Fruit fly (Drosophila melanogaster) whole organism, embryonic: ENCODE results near the gene CG9498.
A peak's percentile ranks its signal among the peaks of the same experiment; 100 is the strongest.

Experiments
- Abd-B ChIP-seq: fragments of 200-800 bp; sonication (Bioruptor generic); optimal IDR thresholded peaks from 2 replicates; lab custom pipeline; 2018; ENCODE audit warnings: missing biosample characterization, mild to moderate bottlenecking, missing genetic modification characterization, moderate library complexity
- CG12769 ChIP-seq: fragments of 200-800 bp; sonication (Bioruptor generic); optimal IDR thresholded peaks from 2 replicates; lab custom pipeline; 2019; ENCODE audit warnings: missing biosample characterization, mild to moderate bottlenecking, missing genetic modification characterization, moderate library complexity
- CG13775 ChIP-seq: fragments of 200-800 bp; sonication (Bioruptor generic); optimal IDR thresholded peaks from 3 replicates; lab custom pipeline; 2017; ENCODE audit warnings: missing biosample characterization, mild to moderate bottlenecking, missing genetic modification characterization
- CG14860 ChIP-seq: fragments of 200-800 bp; sonication (Bioruptor generic); IDR thresholded peaks from 3 replicates; pipeline ENCODE4 v1.3.6; 2022; ENCODE audit warnings: missing biosample characterization, missing genetic modification characterization; ENCODE audit not compliant: partially characterized antibody
- CG17612 ChIP-seq: fragments of 200-800 bp; sonication (Bioruptor generic); IDR thresholded peaks from 2 replicates; pipeline ENCODE4 v1.3.6; 2022; ENCODE audit warnings: missing biosample characterization, missing genetic modification characterization
- CG18599 ChIP-seq: fragments of 200-800 bp; sonication (Bioruptor generic); optimal IDR thresholded peaks from 3 replicates; lab custom pipeline; 2017; ENCODE audit warnings: missing biosample characterization, missing genetic modification characterization, mild to moderate bottlenecking, moderate library complexity, missing genetic modification reagents
- CG18619 ChIP-seq: fragments of 200-800 bp; sonication (Bioruptor generic); optimal IDR thresholded peaks from 3 replicates; lab custom pipeline; 2017; ENCODE audit warnings: missing biosample characterization, mild to moderate bottlenecking, missing genetic modification characterization
- CG30403 ChIP-seq: fragments of 200-800 bp; sonication (Bioruptor generic); optimal IDR thresholded peaks from 3 replicates; lab custom pipeline; 2016; ENCODE audit warnings: missing biosample characterization, missing genetic modification characterization
- CG30431 ChIP-seq: fragments of 200-800 bp; sonication (Bioruptor generic); optimal IDR thresholded peaks from 2 replicates; lab custom pipeline; 2017; ENCODE audit warnings: missing biosample characterization, missing genetic modification characterization
- CG31224 ChIP-seq: fragments of 200-800 bp; sonication (Bioruptor generic); IDR thresholded peaks from 2 replicates; pipeline ENCODE4 v1.3.6; 2022; ENCODE audit warnings: missing biosample characterization, missing genetic modification characterization
- CG3163 ChIP-seq: fragments of 200-800 bp; sonication (Bioruptor generic); optimal IDR thresholded peaks from 3 replicates; lab custom pipeline; 2016; ENCODE audit warnings: missing biosample characterization, missing genetic modification characterization
- CG34376 ChIP-seq: fragments of 200-800 bp; sonication (Bioruptor generic); optimal IDR thresholded peaks from 2 replicates; lab custom pipeline; 2018; ENCODE audit warnings: missing biosample characterization, mild to moderate bottlenecking, missing genetic modification characterization
- CG42726 ChIP-seq: fragments of 200-800 bp; sonication (Bioruptor generic); IDR thresholded peaks from 2 replicates; pipeline ENCODE4 v1.3.6; 2022; ENCODE audit warnings: missing biosample characterization, missing genetic modification characterization; ENCODE audit not compliant: partially characterized antibody
- CG43689 ChIP-seq: fragments of 200-800 bp; sonication (Bioruptor generic); IDR thresholded peaks from 2 replicates; pipeline ENCODE4 v1.3.6; 2022; ENCODE audit warnings: missing biosample characterization, missing genetic modification characterization
- CG6272 ChIP-seq: fragments of 200-800 bp; sonication (Bioruptor generic); IDR thresholded peaks from 2 replicates; pipeline ENCODE4 v1.3.6; 2022; ENCODE audit warnings: missing biosample characterization, missing genetic modification characterization
- CG7372 ChIP-seq: fragments of 200-800 bp; sonication (Bioruptor generic); IDR thresholded peaks from 2 replicates; pipeline ENCODE4 v1.3.6; 2022; ENCODE audit warnings: missing biosample characterization, missing genetic modification characterization
- CG8765 ChIP-seq: fragments of 200-800 bp; sonication (Bioruptor generic); IDR thresholded peaks from 2 replicates; pipeline ENCODE4 v1.3.6; 2022; ENCODE audit warnings: missing biosample characterization, missing genetic modification characterization
- CG9817 ChIP-seq: fragments of 200-800 bp; sonication (Bioruptor generic); optimal IDR thresholded peaks from 2 replicates; lab custom pipeline; 2018; ENCODE audit warnings: missing biosample characterization, mild to moderate bottlenecking, missing genetic modification characterization, moderate library complexity
- Dp ChIP-seq: fragments of 200-800 bp; sonication (Bioruptor generic); optimal IDR thresholded peaks from 2 replicates; lab custom pipeline; 2018; ENCODE audit warnings: missing biosample characterization, mild to moderate bottlenecking, missing genetic modification characterization, moderate library complexity
- Ets97D ChIP-seq: fragments of 200-800 bp; sonication (Bioruptor generic); optimal IDR thresholded peaks from 3 replicates; lab custom pipeline; 2016; ENCODE audit warnings: missing biosample characterization, missing genetic modification characterization
- Fer1 ChIP-seq: fragments of 200-800 bp; sonication (Bioruptor generic); optimal IDR thresholded peaks from 2 replicates; lab custom pipeline; 2017; ENCODE audit warnings: missing biosample characterization, mild to moderate bottlenecking, missing genetic modification characterization
- Fer3 ChIP-seq: fragments of 200-800 bp; sonication (Bioruptor generic); optimal IDR thresholded peaks from 2 replicates; lab custom pipeline; 2018; ENCODE audit warnings: missing biosample characterization, mild to moderate bottlenecking, missing genetic modification characterization, moderate library complexity
- H2.0 ChIP-seq: fragments of 200-800 bp; sonication (Bioruptor generic); IDR thresholded peaks from 2 replicates; pipeline ENCODE4 v1.3.6; 2022; ENCODE audit warnings: missing biosample characterization, missing genetic modification characterization
- PHDP ChIP-seq: fragments of 200-800 bp; sonication (Bioruptor generic); optimal IDR thresholded peaks from 3 replicates; lab custom pipeline; 2018; ENCODE audit warnings: missing biosample characterization, mild to moderate bottlenecking, missing genetic modification characterization, moderate library complexity
- Poxn ChIP-seq: fragments of 200-800 bp; sonication (Bioruptor generic); IDR thresholded peaks from 2 replicates; pipeline ENCODE4 v1.3.6; 2022; ENCODE audit warnings: missing biosample characterization, missing genetic modification characterization
- Sox102F ChIP-seq: fragments of 200-800 bp; sonication (Bioruptor generic); optimal IDR thresholded peaks from 2 replicates; lab custom pipeline; 2018; ENCODE audit warnings: missing biosample characterization, mild to moderate bottlenecking, missing genetic modification characterization, moderate library complexity
- Sry-β ChIP-seq: fragments of 200-800 bp; sonication (Bioruptor generic); optimal IDR thresholded peaks from 2 replicates; lab custom pipeline; 2018; ENCODE audit warnings: missing biosample characterization, mild to moderate bottlenecking, missing genetic modification characterization, moderate library complexity
- YL-1 ChIP-seq: fragments of 200-800 bp; sonication (Bioruptor generic); optimal IDR thresholded peaks from 3 replicates; lab custom pipeline; 2017; ENCODE audit warnings: missing biosample characterization, mild to moderate bottlenecking, missing genetic modification characterization
- cg ChIP-seq: fragments of 200-800 bp; sonication (Bioruptor generic); optimal IDR thresholded peaks from 3 replicates; lab custom pipeline; 2019; ENCODE audit warnings: missing biosample characterization, mild to moderate bottlenecking, missing genetic modification characterization, moderate library complexity
- dpn ChIP-seq, 2 experiments: fragments of 200-800 bp; sonication (Bioruptor generic); optimal IDR thresholded peaks; 3 replicates each; lab custom pipeline; 2016; ENCODE audit warnings: missing biosample characterization in 2 of 2, missing genetic modification characterization in 2 of 2
- fu2 ChIP-seq: fragments of 200-800 bp; sonication (Bioruptor generic); optimal IDR thresholded peaks from 2 replicates; lab custom pipeline; 2016; ENCODE audit warnings: missing biosample characterization, missing genetic modification characterization
- gt ChIP-seq: fragments of 200-800 bp; sonication (Bioruptor generic); IDR thresholded peaks from 2 replicates; pipeline ENCODE4 v1.3.6; 2022; ENCODE audit warnings: missing biosample characterization, missing genetic modification characterization
- h ChIP-seq: fragments of >200 bp; optimal IDR thresholded peaks from 2 replicates; lab custom pipeline; 2017
- hb ChIP-seq: fragments of 200-800 bp; sonication (Bioruptor generic); IDR thresholded peaks from 3 replicates; pipeline ENCODE4 v1.3.6; 2022; ENCODE audit warnings: missing biosample characterization, missing genetic modification characterization; ENCODE audit not compliant: partially characterized antibody
- hth ChIP-seq: fragments of >200 bp; optimal IDR thresholded peaks from 2 replicates; lab custom pipeline; 2017; ENCODE audit warnings: inconsistent platforms
- lbe ChIP-seq: fragments of 200-800 bp; sonication (Bioruptor generic); optimal IDR thresholded peaks from 2 replicates; lab custom pipeline; 2016; ENCODE audit warnings: missing biosample characterization, mild to moderate bottlenecking, missing genetic modification characterization
- nerfin-2 ChIP-seq: fragments of 200-800 bp; sonication (Bioruptor generic); IDR thresholded peaks from 2 replicates; pipeline ENCODE4 v1.3.6; 2022; ENCODE audit warnings: missing biosample characterization, missing genetic modification characterization; ENCODE audit not compliant: partially characterized antibody
- onecut ChIP-seq: fragments of 200-800 bp; sonication (Bioruptor generic); IDR thresholded peaks from 2 replicates; pipeline ENCODE4 v1.3.6; 2022; ENCODE audit warnings: missing biosample characterization, missing genetic modification characterization
- pan ChIP-seq, 4 experiments: fragments of >200 bp in 3 of 4; fragments of 200-800 bp in 1 of 4; sonication (Bioruptor generic) in 1 of 4; optimal IDR thresholded peaks in 3 of 4; IDR thresholded peaks in 1 of 4; 2 replicates each; pipeline versions ENCODE4 v1.3.6 to Lab custom; 2017 to 2022; ENCODE audit warnings: missing biosample characterization in 2 of 4, missing genetic modification characterization in 2 of 4, mixed read lengths in 1 of 4
- peb ChIP-seq: fragments of 200-800 bp; sonication (Bioruptor generic); IDR thresholded peaks from 2 replicates; pipeline ENCODE4 v1.3.6; 2022; ENCODE audit warnings: missing biosample characterization, missing genetic modification characterization
- pho ChIP-seq: fragments of 200-800 bp; sonication (Bioruptor generic); optimal IDR thresholded peaks from 2 replicates; lab custom pipeline; 2016; ENCODE audit warnings: missing biosample characterization, missing genetic modification characterization
- schlank ChIP-seq: fragments of 200-800 bp; sonication (Bioruptor generic); optimal IDR thresholded peaks from 2 replicates; lab custom pipeline; 2018; ENCODE audit warnings: missing biosample characterization, mild to moderate bottlenecking, missing genetic modification characterization
- shn ChIP-seq: fragments of 200-800 bp; sonication (Bioruptor generic); optimal IDR thresholded peaks from 3 replicates; lab custom pipeline; 2016; ENCODE audit warnings: missing biosample characterization, missing genetic modification characterization
- stwl ChIP-seq: fragments of 200-800 bp; sonication (Bioruptor generic); optimal IDR thresholded peaks from 3 replicates; lab custom pipeline; 2018; ENCODE audit warnings: missing biosample characterization, mild to moderate bottlenecking, missing genetic modification characterization, moderate library complexity
- unpg ChIP-seq: fragments of 200-800 bp; sonication (Bioruptor generic); optimal IDR thresholded peaks from 3 replicates; lab custom pipeline; 2018; ENCODE audit warnings: missing biosample characterization, mild to moderate bottlenecking, missing genetic modification characterization, moderate library complexity
- vnd ChIP-seq: fragments of 200-800 bp; sonication (Bioruptor generic); IDR thresholded peaks from 3 replicates; pipeline ENCODE4 v1.3.6; 2022; ENCODE audit warnings: missing biosample characterization, missing genetic modification characterization; ENCODE audit not compliant: partially characterized antibody
- zen2 ChIP-seq: fragments of 200-800 bp; sonication (Bioruptor generic); IDR thresholded peaks from 3 replicates; pipeline ENCODE4 v1.3.6; 2022; ENCODE audit warnings: missing biosample characterization, missing genetic modification characterization; ENCODE audit not compliant: partially characterized antibody
- zf30C ChIP-seq: fragments of 200-800 bp; sonication (Bioruptor generic); optimal IDR thresholded peaks from 3 replicates; lab custom pipeline; 2018; ENCODE audit warnings: missing biosample characterization, mild to moderate bottlenecking, missing genetic modification characterization

Gene CG9498

DNA sequence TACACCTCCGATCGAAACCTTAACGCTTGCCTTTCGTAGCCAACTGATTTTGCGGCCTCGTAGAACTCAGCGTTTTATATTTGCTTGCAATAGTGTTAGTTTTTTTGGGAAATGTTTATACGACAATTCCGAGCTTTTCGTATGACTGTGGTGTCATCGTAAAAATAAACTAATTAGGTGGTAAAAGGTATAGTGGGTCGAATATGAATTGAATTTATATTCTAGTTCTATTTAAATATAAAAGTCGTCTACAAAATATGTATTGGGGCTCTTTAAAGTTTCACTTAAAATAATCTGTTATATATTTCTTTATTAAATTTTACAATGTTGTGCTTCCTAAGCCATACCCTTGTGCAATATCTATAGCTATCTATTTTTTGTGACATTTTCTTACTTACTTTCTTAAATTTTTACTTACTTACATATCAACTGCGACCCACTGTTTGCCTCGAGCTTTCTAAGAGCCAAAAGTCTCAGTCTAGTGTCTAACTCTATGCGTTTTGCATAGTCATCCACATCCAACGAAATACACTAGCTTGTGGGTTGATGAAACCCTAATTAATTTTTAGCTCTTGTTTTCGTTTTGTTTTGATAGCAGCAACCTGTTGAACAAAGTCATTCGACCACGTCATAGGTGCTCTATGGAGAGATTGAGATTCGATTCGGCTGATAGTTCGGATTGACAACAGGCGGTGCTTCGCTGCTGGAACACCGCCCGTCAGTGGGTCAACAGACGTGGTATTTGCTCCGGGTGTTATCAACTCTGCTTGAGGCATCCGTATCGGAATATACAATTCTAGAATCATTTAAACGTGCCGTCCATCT lies at the start of gene CG9498 (continued):
- TF ChIP-seq CG30403 (GFP tag; lab: Kevin White, UChicago) (peak; percentile 80), H2.0 (no peak), Poxn (GFP tag; lab: Robert Waterston, UW) (peak; percentile 75; the same call in 1 of the 2 replicates), CG31224 (GFP tag; lab: Robert Waterston, UW) (peak; percentile 82), lbe (GFP tag; lab: Kevin White, UChicago) (no peak), nerfin-2 (no peak), CG30431 (GFP tag; lab: Kevin White, UChicago) (no peak), zf30C (GFP tag; lab: Kevin White, UChicago) (no peak), CG6272 (GFP tag; lab: Robert Waterston, UW) (peak; percentile 42; the same call in 1 of the 2 replicates), onecut (GFP tag; lab: Robert Waterston, UW) (0 out of 2 replicates have a peak, but pooled peaks have one; percentile 13), hth (no peak), PHDP (peak; percentile 91), shn (no peak), hb (GFP tag; lab: Robert Waterston, UW) (no peak), Sox102F (GFP tag; lab: Kevin White, UChicago) (peak; percentile 69), CG43689 (no peak), CG13775 (peak; percentile 68), Fer1 (GFP tag; lab: Kevin White, UChicago) (peak; percentile 94), CG9817 (tag; lab: Kevin White, UChicago) (peak; percentile 74), pho (GFP tag; lab: Kevin White, UChicago) (peak; percentile 22), CG8765 (GFP tag; lab: Robert Waterston, UW) (peak; percentile 20; the same call in 1 of the 2 replicates), CG42726 (GFP tag; lab: Robert Waterston, UW) (no peak), fu2 (GFP tag; lab: Kevin White, UChicago) (peak; percentile 24), Dp (GFP tag; lab: Kevin White, UChicago) (no peak), CG14860 (no peak; the same call in 2 of the 3 replicates), cg (GFP tag; lab: Kevin White, UChicago) (peak; percentile 14), pan (optimal IDR thresholded peaks at IDR 0.05; lab: Kevin White, UChicago) (no peak), pan (GFP tag; optimal IDR thresholded peaks at IDR 0.05 in 1 of 2, IDR thresholded peaks at IDR 0.05 in 1 of 2) (peak in 1 of 2 experiments; percentile 86), dpn (GFP tag; optimal IDR thresholded peaks at IDR 0.05; lab: Kevin White, UChicago) (peak; percentile 18 to 51), Abd-B (peak; percentile 66), schlank (peak; percentile 60), peb (GFP tag; lab: Robert Waterston, UW) (peak; percentile 80), YL-1 (peak; percentile 18), h (lab: Kevin White, UChicago) (no peak), CG34376 (peak; percentile 58), CG18599 (GFP tag; lab: Kevin White, UChicago) (peak; percentile 96), stwl (no peak), Sry-β (GFP tag; lab: Kevin White, UChicago) (no peak), gt (GFP tag; lab: Robert Waterston, UW) (no peak), unpg (GFP tag; lab: Kevin White, UChicago) (peak; percentile 85), CG12769 (tag; lab: Kevin White, UChicago) (no peak), CG18619 (GFP tag; lab: Kevin White, UChicago) (peak; percentile 77), vnd (no peak), CG3163 (GFP tag; lab: Kevin White, UChicago) (no peak), Ets97D (GFP tag; lab: Kevin White, UChicago) (no peak), CG7372 (GFP tag; lab: Robert Waterston, UW) (peak; percentile 94), Fer3 (tag; lab: Kevin White, UChicago) (peak; percentile 92), zen2 (GFP tag; lab: Robert Waterston, UW) (no peak), CG17612 (GFP tag; lab: Robert Waterston, UW) (peak; percentile 53)
